Worm (Caenorhabditis elegans) whole organism, late embryonic: ENCODE data around the gene C12D12.1.
A peak's percentile ranks its signal among the peaks of the same experiment; 100 is the strongest.

Experiments
- C08G9.2 ChIP-seq: sonication (generic microtip); optimal IDR thresholded peaks from 2 replicates; lab custom pipeline; 2016; ENCODE audit warnings: mild to moderate bottlenecking, missing genetic modification characterization, moderate library complexity, missing compliant biosample characterization
- C38D4.7 ChIP-seq: fragments of 200-800 bp; sonication (Bioruptor generic); optimal IDR thresholded peaks from 2 replicates; lab custom pipeline; 2018; ENCODE audit warnings: mild to moderate bottlenecking, missing genetic modification characterization, moderate library complexity, missing compliant biosample characterization
- F13H6.1 ChIP-seq: sonication (generic microtip); optimal IDR thresholded peaks from 2 replicates; lab custom pipeline; 2016; ENCODE audit warnings: missing genetic modification characterization, missing compliant biosample characterization
- K09A11.1 ChIP-seq: sonication (generic microtip); optimal IDR thresholded peaks from 2 replicates; lab custom pipeline; 2017; ENCODE audit warnings: antibody characterized with exemption, mild to moderate bottlenecking, missing genetic modification characterization, missing compliant biosample characterization; ENCODE audit not compliant: insufficient read depth
- Y22D7AL.16 ChIP-seq: sonication (generic microtip); optimal IDR thresholded peaks from 2 replicates; lab custom pipeline; 2016; ENCODE audit warnings: missing genetic modification characterization, missing compliant biosample characterization
- ahr-1 ChIP-seq: sonication (generic microtip); optimal IDR thresholded peaks from 2 replicates; lab custom pipeline; 2016; ENCODE audit warnings: missing genetic modification characterization, missing compliant biosample characterization
- ceh-14 ChIP-seq: sonication (generic microtip); optimal IDR thresholded peaks from 2 replicates; lab custom pipeline; 2016; ENCODE audit warnings: missing genotype, missing genetic modification characterization, missing compliant biosample characterization
- ceh-18 ChIP-seq: sonication (generic microtip); optimal IDR thresholded peaks from 2 replicates; lab custom pipeline; 2016; ENCODE audit warnings: missing genetic modification characterization, missing compliant biosample characterization
- ceh-22 ChIP-seq: sonication (generic microtip); optimal IDR thresholded peaks from 2 replicates; lab custom pipeline; 2017; ENCODE audit warnings: missing biosample characterization, missing genetic modification characterization
- ceh-24 ChIP-seq: sonication (generic microtip); optimal IDR thresholded peaks from 2 replicates; lab custom pipeline; 2016; ENCODE audit warnings: mild to moderate bottlenecking, missing genetic modification characterization, missing compliant biosample characterization
- ceh-30 ChIP-seq: fragments of 150-350 bp; optimal IDR thresholded peaks from 2 replicates; lab custom pipeline; 2014; ENCODE audit warnings: missing biosample characterization, missing genetic modification characterization
- ceh-34 ChIP-seq: sonication (generic microtip); optimal IDR thresholded peaks from 2 replicates; lab custom pipeline; 2016; ENCODE audit warnings: mild to moderate bottlenecking, missing genetic modification characterization, missing compliant biosample characterization
- ceh-6 ChIP-seq: fragments of 200-800 bp; sonication (Bioruptor generic); optimal IDR thresholded peaks from 2 replicates; lab custom pipeline; 2018; ENCODE audit warnings: mild to moderate bottlenecking, missing genetic modification characterization, missing compliant biosample characterization
- ceh-9 ChIP-seq: sonication (generic microtip); optimal IDR thresholded peaks from 2 replicates; lab custom pipeline; 2016; ENCODE audit warnings: mild to moderate bottlenecking, missing genetic modification characterization, inconsistent platforms, missing compliant biosample characterization
- che-1 ChIP-seq: sonication (generic microtip); optimal IDR thresholded peaks from 2 replicates; lab custom pipeline; 2016; ENCODE audit warnings: mild to moderate bottlenecking, missing genetic modification characterization, missing compliant biosample characterization
- dmd-4 ChIP-seq: sonication (generic microtip); optimal IDR thresholded peaks from 2 replicates; lab custom pipeline; 2016; ENCODE audit warnings: borderline replicate concordance, missing genetic modification characterization, missing compliant biosample characterization
- dve-1 ChIP-seq: sonication (generic microtip); optimal IDR thresholded peaks from 2 replicates; lab custom pipeline; 2017; ENCODE audit warnings: antibody characterized with exemption, mild to moderate bottlenecking, missing genetic modification characterization, missing compliant biosample characterization
- elt-2 ChIP-seq: sonication (generic microtip); optimal IDR thresholded peaks from 2 replicates; lab custom pipeline; 2016; ENCODE audit warnings: missing genetic modification reagents, missing genetic modification characterization, missing compliant biosample characterization
- ets-4 ChIP-seq: sonication (generic microtip); optimal IDR thresholded peaks from 2 replicates; lab custom pipeline; 2016; ENCODE audit warnings: missing genetic modification characterization, missing compliant biosample characterization
- fax-1 ChIP-seq: sonication (generic microtip); optimal IDR thresholded peaks from 2 replicates; lab custom pipeline; 2016; ENCODE audit warnings: missing genotype, missing genetic modification characterization, missing compliant biosample characterization
- gmeb-2 ChIP-seq: sonication (generic microtip); optimal IDR thresholded peaks from 2 replicates; lab custom pipeline; 2016; ENCODE audit warnings: missing genetic modification characterization, inconsistent platforms, missing compliant biosample characterization
- hlh-13 ChIP-seq: fragments of 200-800 bp; sonication (Bioruptor generic); optimal IDR thresholded peaks from 2 replicates; lab custom pipeline; 2018; ENCODE audit warnings: mild to moderate bottlenecking, missing genetic modification characterization, missing compliant biosample characterization
- hlh-15 ChIP-seq: sonication (generic microtip); optimal IDR thresholded peaks from 2 replicates; lab custom pipeline; 2016; ENCODE audit warnings: missing genetic modification characterization, missing compliant biosample characterization
- hlh-6 ChIP-seq: sonication (generic microtip); optimal IDR thresholded peaks from 2 replicates; lab custom pipeline; 2016; ENCODE audit warnings: missing genotype, missing genetic modification characterization, missing compliant biosample characterization
- hlh-8 ChIP-seq: sonication (generic microtip); optimal IDR thresholded peaks from 2 replicates; lab custom pipeline; 2016; ENCODE audit warnings: missing genotype, missing genetic modification characterization, missing compliant biosample characterization
- lin-11 ChIP-seq: fragments of 200-800 bp; sonication (Bioruptor generic); optimal IDR thresholded peaks from 2 replicates; lab custom pipeline; 2018; ENCODE audit warnings: mild to moderate bottlenecking, missing genetic modification characterization, missing compliant biosample characterization
- nfya-1 ChIP-seq: sonication (generic microtip); optimal IDR thresholded peaks from 2 replicates; lab custom pipeline; 2017; ENCODE audit warnings: missing genetic modification characterization, mild to moderate bottlenecking, missing compliant biosample characterization, antibody characterized with exemption, moderate library complexity
- nhr-11 ChIP-seq: fragments of 150-350 bp; optimal IDR thresholded peaks from 2 replicates; lab custom pipeline; 2014; ENCODE audit warnings: missing biosample characterization, missing genetic modification characterization
- nhr-232 ChIP-seq: sonication (generic microtip); optimal IDR thresholded peaks from 2 replicates; lab custom pipeline; 2016; ENCODE audit warnings: missing genetic modification characterization, missing compliant biosample characterization
- pat-9 ChIP-seq: fragments of 200-800 bp; sonication (Bioruptor generic); optimal IDR thresholded peaks from 2 replicates; lab custom pipeline; 2018; ENCODE audit warnings: mild to moderate bottlenecking, missing genetic modification characterization, moderate library complexity, missing compliant biosample characterization
- pha-2 ChIP-seq: sonication (generic microtip); optimal IDR thresholded peaks from 2 replicates; lab custom pipeline; 2017; ENCODE audit warnings: mild to moderate bottlenecking, missing genetic modification characterization, missing compliant biosample characterization
- pha-4 ChIP-seq: fragments of 150-350 bp; optimal IDR thresholded peaks from 2 replicates; lab custom pipeline; 2018; ENCODE audit warnings: missing biosample characterization, missing genetic modification reagents, missing genetic modification characterization
- pqm-1 ChIP-seq: sonication (generic microtip); optimal IDR thresholded peaks from 2 replicates; lab custom pipeline; 2016; ENCODE audit warnings: missing genetic modification characterization, missing compliant biosample characterization
- sox-2 ChIP-seq: fragments of 200-800 bp; sonication (Bioruptor generic); IDR thresholded peaks from 2 replicates; pipeline ENCODE4 v1.3.6; 2022; ENCODE audit warnings: missing genetic modification reagents, missing genetic modification characterization, missing compliant biosample characterization
- tbx-2 ChIP-seq: sonication (generic microtip); optimal IDR thresholded peaks from 2 replicates; lab custom pipeline; 2016; ENCODE audit warnings: missing genetic modification characterization, missing compliant biosample characterization
- ttx-3 ChIP-seq: sonication (generic microtip); optimal IDR thresholded peaks from 2 replicates; lab custom pipeline; 2016; ENCODE audit warnings: missing genetic modification reagents, missing genetic modification characterization, missing compliant biosample characterization
- unc-3 ChIP-seq, 2 experiments: fragments of 200-800 bp in 1 of 2; sonication (Bioruptor generic) in 1 of 2; sonication (generic microtip) in 1 of 2; conservative IDR thresholded peaks in 1 of 2; optimal IDR thresholded peaks in 1 of 2; 2 replicates each; pipeline versions ENCODE4 v1.3.6 to Lab custom; 2016 to 2022; ENCODE audit warnings: missing compliant biosample characterization in 2 of 2, missing genetic modification characterization in 2 of 2, missing genetic modification reagents in 1 of 2
- unc-42 ChIP-seq: sonication (generic microtip); optimal IDR thresholded peaks from 2 replicates; lab custom pipeline; 2016; ENCODE audit warnings: missing genotype, missing genetic modification characterization, missing compliant biosample characterization
- unc-55 ChIP-seq: sonication (generic microtip); optimal IDR thresholded peaks from 2 replicates; lab custom pipeline; 2017; ENCODE audit warnings: missing biosample characterization, missing genetic modification reagents, missing genetic modification characterization
- unc-86 ChIP-seq: sonication (generic microtip); optimal IDR thresholded peaks from 2 replicates; lab custom pipeline; 2016; ENCODE audit warnings: missing genetic modification characterization, missing compliant biosample characterization
- zip-5 ChIP-seq: sonication (generic microtip); optimal IDR thresholded peaks from 2 replicates; lab custom pipeline; 2016; ENCODE audit warnings: missing genetic modification characterization, missing compliant biosample characterization
- ztf-16 ChIP-seq: sonication (generic microtip); optimal IDR thresholded peaks from 2 replicates; lab custom pipeline; 2017; ENCODE audit warnings: missing genetic modification characterization, missing compliant biosample characterization

Gene C12D12.1

DNA sequence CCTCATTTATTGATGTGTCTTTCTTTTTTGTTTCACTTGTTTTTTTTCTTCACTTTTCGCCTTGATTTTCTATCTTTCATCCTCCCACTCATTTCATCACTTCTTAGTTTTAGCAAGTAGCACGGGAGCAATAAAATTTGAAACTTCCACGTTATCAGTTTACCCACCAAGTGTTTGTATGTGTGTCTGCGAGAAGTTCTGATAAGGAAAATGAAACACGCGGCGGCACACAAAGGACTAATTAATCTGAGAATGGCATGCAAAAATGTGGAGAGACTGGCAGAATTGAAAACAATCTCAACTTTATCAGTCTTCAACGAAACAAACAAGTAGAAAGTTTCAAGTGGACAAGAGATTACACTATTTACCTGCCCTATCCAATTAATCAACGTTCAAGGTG lies 35.2 kb downstream of the C12D12.1 start:
- TF ChIP-seq elt-2 (peak; percentile 93), ceh-6 (GFP tag; lab: Kevin White, UChicago) (no peak), pqm-1 (tag; lab: Kevin White, UChicago) (peak; percentile 11), pha-2 (no peak)

DNA sequence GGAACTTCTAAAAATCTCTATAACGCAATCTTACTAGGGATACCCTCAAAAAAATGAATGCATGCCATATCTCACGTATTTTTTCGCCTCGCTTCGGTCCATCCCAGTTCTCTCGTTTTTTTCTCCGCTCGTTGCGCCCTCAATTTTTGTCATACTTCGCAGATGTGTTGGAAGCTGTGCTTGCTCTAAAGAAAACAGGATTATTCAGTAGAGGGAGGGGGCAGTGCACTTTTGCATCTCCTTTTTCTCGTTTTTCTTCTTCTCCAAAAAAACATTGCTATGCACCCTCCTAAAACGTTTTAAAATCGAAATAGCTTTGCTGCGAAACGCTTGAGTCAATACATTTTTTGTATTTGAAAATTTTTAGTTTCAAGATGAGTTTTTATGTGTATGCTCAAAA lies 36.5 kb downstream of the C12D12.1 start:
- TF ChIP-seq sox-2 (GFP tag; lab: Robert Waterston, UW) (no peak), unc-42 (peak; percentile 72)

DNA sequence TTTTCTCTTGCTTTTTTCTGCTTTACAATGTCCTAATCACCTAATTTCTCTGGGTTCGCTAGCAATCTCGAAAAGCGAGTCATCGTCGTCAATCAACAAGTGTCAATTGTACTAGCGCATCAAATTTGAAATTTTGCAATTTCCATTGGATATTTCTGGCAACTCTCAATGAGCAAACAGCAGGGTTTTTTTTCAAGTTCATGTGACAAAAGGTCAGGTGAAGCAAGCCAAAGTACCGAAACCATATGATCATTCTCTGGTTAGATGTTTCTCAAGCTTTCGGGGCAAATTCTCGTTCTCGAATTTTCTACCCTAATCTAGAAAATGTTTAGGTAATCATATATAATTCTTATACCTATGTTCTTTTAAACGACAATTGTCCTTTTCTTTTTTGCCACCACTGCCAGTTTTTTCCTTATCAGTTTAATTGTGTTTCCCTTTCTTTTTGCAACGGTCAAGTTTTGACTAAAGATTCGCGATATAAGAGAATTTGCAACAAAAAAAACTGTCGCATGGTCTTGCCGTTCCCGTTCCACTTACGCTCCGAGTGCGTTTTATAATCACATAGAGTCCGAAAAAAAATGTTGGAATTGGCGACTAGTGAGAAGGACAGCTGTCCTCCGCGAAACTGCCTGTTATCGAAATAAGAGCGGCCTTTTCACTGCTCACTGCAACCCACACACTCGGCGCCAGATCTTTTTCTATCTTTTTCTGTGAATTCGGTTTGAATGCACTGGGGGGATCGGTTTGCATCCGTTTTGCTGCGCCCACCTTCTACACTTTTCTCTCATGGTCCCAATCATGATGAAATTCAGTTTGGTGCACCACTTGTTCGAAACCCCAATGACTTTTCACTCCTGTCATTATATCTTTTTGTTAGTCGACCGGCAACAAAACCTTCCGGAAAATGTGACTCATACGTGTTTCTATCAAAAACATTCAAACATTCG lies 37.5 kb downstream of the C12D12.1 start:
- no peak for TF ChIP-seq elt-2
- TF ChIP-seq ceh-18 = peak; percentile 68
- TF ChIP-seq ahr-1 (tag; lab: Kevin White, UChicago) = no peak
- TF ChIP-seq hlh-13 (GFP tag; lab: Kevin White, UChicago) = no peak
- no peak for TF ChIP-seq nfya-1

ce11 chrX:3537335-3537734 lies 38.3 kb downstream of the C12D12.1 start, which contains the start of gene gyg-1:
gyg-1 (plus strand) TSS chrX:3537635.
- peak; percentile 9 for TF ChIP-seq nhr-232 (tag; lab: Kevin White, UChicago)
- no peak for TF ChIP-seq elt-2

DNA sequence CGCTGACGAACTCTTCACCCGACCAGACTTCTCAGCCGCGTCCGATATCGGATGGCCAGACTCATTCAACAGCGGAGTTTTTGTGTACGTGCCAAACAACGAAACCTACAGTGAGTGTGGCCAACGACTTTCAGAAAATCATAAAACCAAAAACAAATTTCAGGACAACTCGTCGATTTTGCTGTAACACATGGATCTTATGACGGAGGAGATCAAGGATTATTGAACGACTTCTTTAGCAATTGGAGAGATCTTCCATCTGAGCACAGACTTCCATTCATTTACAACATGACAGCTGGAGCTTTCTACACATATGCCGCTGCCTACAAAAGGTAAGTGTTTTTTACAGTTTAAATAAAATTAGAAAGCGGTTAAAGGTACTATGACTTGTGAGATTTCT lies 39.0 kb downstream of the C12D12.1 start:
- TF ChIP-seq pha-4 (tag; lab: Kevin White, UChicago) (no peak), gmeb-2 (tag; lab: Kevin White, UChicago) (no peak), C08G9.2 (tag; lab: Kevin White, UChicago) (no peak), ceh-24 (tag; lab: Kevin White, UChicago) (no peak), hlh-8 (tag; lab: Kevin White, UChicago) (no peak), pat-9 (no peak), nhr-11 (no peak), ceh-14 (tag; lab: Kevin White, UChicago) (no peak), ets-4 (tag; lab: Kevin White, UChicago) (no peak), ceh-30 (tag; lab: Kevin White, UChicago) (no peak), unc-42 (no peak), K09A11.1 (no peak), F13H6.1 (tag; lab: Kevin White, UChicago) (no peak), fax-1 (tag; lab: Kevin White, UChicago) (no peak), hlh-15 (tag; lab: Kevin White, UChicago) (no peak), ztf-16 (tag; lab: Kevin White, UChicago) (no peak), hlh-6 (no peak), zip-5 (no peak), che-1 (no peak), pha-2 (no peak)

DNA sequence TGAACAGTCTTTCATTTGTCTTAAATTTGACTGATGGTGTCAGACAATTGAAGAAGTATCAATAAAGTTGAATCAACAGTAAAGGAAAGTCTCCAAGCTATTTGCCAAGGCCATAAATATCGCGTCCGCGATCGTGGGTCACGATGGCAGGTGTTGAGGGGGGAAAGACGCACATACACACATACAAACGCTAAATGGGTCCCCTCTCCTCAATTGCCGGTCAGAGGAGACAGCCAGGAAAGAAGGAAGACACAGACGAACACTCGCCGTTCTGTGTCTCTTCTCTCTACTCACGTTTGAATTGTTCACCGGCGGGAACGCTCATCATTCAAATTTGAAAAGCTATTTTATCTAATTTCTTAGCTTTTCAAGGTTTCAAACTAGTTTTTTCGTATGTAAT lies 41.8 kb downstream of the C12D12.1 start:
- TF ChIP-seq ceh-18 (no peak), pha-4 (tag; lab: Kevin White, UChicago) (no peak), ttx-3 (tag; lab: Kevin White, UChicago) (no peak), sox-2 (GFP tag; lab: Robert Waterston, UW) (no peak), ceh-24 (tag; lab: Kevin White, UChicago) (no peak), lin-11 (tag; lab: Kevin White, UChicago) (no peak), unc-86 (tag; lab: Kevin White, UChicago) (no peak), tbx-2 (tag; lab: Kevin White, UChicago) (peak; percentile 11), Y22D7AL.16 (tag; lab: Kevin White, UChicago) (no peak), unc-3 (GFP tag; conservative IDR thresholded peaks at IDR 0.05; lab: Robert Waterston, UW) (no peak), unc-3 (tag; optimal IDR thresholded peaks at IDR 0.05; lab: Kevin White, UChicago) (no peak), ceh-34 (tag; lab: Kevin White, UChicago) (no peak), ztf-16 (tag; lab: Kevin White, UChicago) (no peak), C38D4.7 (GFP tag; lab: Kevin White, UChicago) (no peak), unc-55 (GFP tag; lab: Kevin White, UChicago) (peak; percentile 69), C08G9.2 (tag; lab: Kevin White, UChicago) (no peak), ets-4 (tag; lab: Kevin White, UChicago) (no peak), dve-1 (tag; lab: Kevin White, UChicago) (no peak), ceh-22 (tag; lab: Kevin White, UChicago) (no peak), ceh-9 (no peak), dmd-4 (tag; lab: Kevin White, UChicago) (no peak)
